ENCODE assay signal across 5 fruit fly cellular contexts in the genomic region with DNA sequence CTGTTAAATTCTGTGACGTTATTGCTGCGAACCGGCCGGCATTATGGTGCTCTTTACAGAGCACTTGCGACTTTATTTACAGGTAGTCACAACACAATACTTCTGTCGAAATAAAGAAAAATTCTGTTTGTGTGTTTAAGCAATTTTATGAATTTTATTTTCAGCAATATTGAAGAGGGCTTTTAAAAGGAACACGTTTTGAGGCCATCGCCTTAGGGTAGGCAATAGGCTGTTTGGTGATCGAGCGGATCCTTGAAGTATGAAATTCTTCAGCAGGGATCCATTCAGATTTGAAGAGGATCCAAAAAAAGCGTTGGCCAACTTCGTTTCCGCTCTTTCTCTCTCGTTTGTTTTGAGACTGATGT.
TF ChIP-seq lines count a peak whose summit lies in the region.

No protein-coding gene starts in this region.

- TF ChIP-seq CTCF in whole organism, embryonic (GFP tag; optimal IDR thresholded peaks at IDR 0.05; lab: Kevin White, UChicago) = no peak

TF ChIP-seq in whole organism, adult, 20 proteins besides CTCF, POLR2A, EP300 and RAD21:
- TF ChIP-seq CG14711 (tag; optimal IDR thresholded peaks at IDR 0.05; lab: Kevin White, UChicago) = peak; percentile 3
- peak; percentile 14 for TF ChIP-seq CG12768 (GFP tag; optimal IDR thresholded peaks at IDR 0.05; lab: Kevin White, UChicago)
- no peak for TF ChIP-seq ovo (GFP tag; optimal IDR thresholded peaks at IDR 0.05; lab: Kevin White, UChicago)

TF ChIP-seq in whole organism, embryonic, 481 proteins besides CTCF, POLR2A, EP300 and RAD21 (continues in another document):
- TF ChIP-seq CG31441 (GFP tag; IDR thresholded peaks at IDR 0.05; lab: Robert Waterston, UW) = peak; percentile 67
- no peak for TF ChIP-seq Stat92E (GFP tag; optimal IDR thresholded peaks at IDR 0.05; lab: Kevin White, UChicago)
- peak; percentile 28 for TF ChIP-seq CG12769 (tag; optimal IDR thresholded peaks at IDR 0.05; lab: Kevin White, UChicago)
- TF ChIP-seq CG5245 (GFP tag; optimal IDR thresholded peaks at IDR 0.05; lab: Kevin White, UChicago) = peak; percentile 37
- TF ChIP-seq zen2 (GFP tag; IDR thresholded peaks at IDR 0.05; lab: Robert Waterston, UW; ENCODE audit: partially characterized antibody) = no peak
- TF ChIP-seq jing (GFP tag; optimal IDR thresholded peaks at IDR 0.05; lab: Kevin White, UChicago) = no peak
- TF ChIP-seq CG31365 (tag; optimal IDR thresholded peaks at IDR 0.05; lab: Kevin White, UChicago) = no peak
- peak; percentile 44 for TF ChIP-seq CG12104 (GFP tag; optimal IDR thresholded peaks at IDR 0.05; lab: Kevin White, UChicago)
- TF ChIP-seq wor (GFP tag; IDR thresholded peaks at IDR 0.05; lab: Robert Waterston, UW) = peak; percentile 57
- TF ChIP-seq C15 (GFP tag; IDR thresholded peaks at IDR 0.05; lab: Robert Waterston, UW) = no peak
- no peak for TF ChIP-seq Doc3 (GFP tag; IDR thresholded peaks at IDR 0.05; lab: Robert Waterston, UW; ENCODE audit: partially characterized antibody)
- peak; percentile 41 for TF ChIP-seq CG4282 (GFP tag; optimal IDR thresholded peaks at IDR 0.05; lab: Kevin White, UChicago)
- TF ChIP-seq run (tag; optimal IDR thresholded peaks at IDR 0.05; lab: Kevin White, UChicago) = no peak
- TF ChIP-seq CG31224 (GFP tag; IDR thresholded peaks at IDR 0.05; lab: Robert Waterston, UW) = peak; percentile 49
- no peak for TF ChIP-seq kni (GFP tag; optimal IDR thresholded peaks at IDR 0.05; lab: Kevin White, UChicago)
- TF ChIP-seq Doc2 (GFP tag; IDR thresholded peaks at IDR 0.05; lab: Robert Waterston, UW) = no peak
- TF ChIP-seq CG17359 (tag; optimal IDR thresholded peaks at IDR 0.05; lab: Kevin White, UChicago) = peak; percentile 80
- TF ChIP-seq Taf1 (GFP tag; IDR thresholded peaks at IDR 0.05; lab: Robert Waterston, UW) = peak; percentile 13; the same call in 1 of the 2 replicates
- TF ChIP-seq MESR4 (GFP tag; optimal IDR thresholded peaks at IDR 0.05; lab: Kevin White, UChicago) = no peak
- no peak for TF ChIP-seq CG7745 (tag; optimal IDR thresholded peaks at IDR 0.05; lab: Kevin White, UChicago)
- TF ChIP-seq lilli (GFP tag; optimal IDR thresholded peaks at IDR 0.05; lab: Kevin White, UChicago) = peak; percentile 89

TF ChIP-seq in whole organism, prepupa, 60 proteins besides CTCF, POLR2A, EP300 and RAD21 (continues in another document):
- TF ChIP-seq CG11902 (GFP tag; optimal IDR thresholded peaks at IDR 0.05; lab: Kevin White, UChicago) = peak; percentile 87
- TF ChIP-seq cyc (GFP tag; optimal IDR thresholded peaks at IDR 0.05; lab: Kevin White, UChicago) = peak; percentile 87
- peak; percentile 42 for TF ChIP-seq CG8319 (GFP tag; optimal IDR thresholded peaks at IDR 0.05; lab: Kevin White, UChicago)
- TF ChIP-seq dsx (GFP tag; optimal IDR thresholded peaks at IDR 0.05; lab: Kevin White, UChicago; ENCODE audit: poor library complexity, severe bottlenecking) = no peak
- TF ChIP-seq ss (GFP tag; optimal IDR thresholded peaks at IDR 0.05; lab: Kevin White, UChicago) = peak in 1 of 2 experiments; percentile 10
- TF ChIP-seq Sox15 (GFP tag; optimal IDR thresholded peaks at IDR 0.05; lab: Kevin White, UChicago) = peak; percentile 86
- TF ChIP-seq CG6163 (GFP tag; IDR thresholded peaks at IDR 0.05; lab: Robert Waterston, UW) = peak; percentile 72
- peak; percentile 79 for TF ChIP-seq Ets21C (GFP tag; optimal IDR thresholded peaks at IDR 0.05; lab: Kevin White, UChicago)
- peak; percentile 59 for TF ChIP-seq spab (GFP tag; optimal IDR thresholded peaks at IDR 0.05; lab: Kevin White, UChicago)
- TF ChIP-seq CG7368 (GFP tag; optimal IDR thresholded peaks at IDR 0.05; lab: Kevin White, UChicago) = peak; percentile 79
- peak; percentile 33 for TF ChIP-seq CG6808 (GFP tag; optimal IDR thresholded peaks at IDR 0.05; lab: Kevin White, UChicago)
- peak; percentile 59 for TF ChIP-seq Ets96B (tag; optimal IDR thresholded peaks at IDR 0.05; lab: Kevin White, UChicago)
- TF ChIP-seq CG8119 (GFP tag; IDR thresholded peaks at IDR 0.05; lab: Robert Waterston, UW) = peak; percentile 91
- TF ChIP-seq Sox14 (GFP tag; optimal IDR thresholded peaks at IDR 0.05; lab: Kevin White, UChicago) = peak; percentile 91
- peak; percentile 84 for TF ChIP-seq acj6 (GFP tag; optimal IDR thresholded peaks at IDR 0.05; lab: Kevin White, UChicago)
- TF ChIP-seq svp (GFP tag; lab: Kevin White, UChicago) = peak; percentile 91
- peak; percentile 88 for TF ChIP-seq CG6276 (GFP tag; optimal IDR thresholded peaks at IDR 0.05; lab: Kevin White, UChicago)
- TF ChIP-seq CG34406 (GFP tag; optimal IDR thresholded peaks at IDR 0.05; lab: Kevin White, UChicago) = peak; percentile 86
- TF ChIP-seq vri (GFP tag; optimal IDR thresholded peaks at IDR 0.05; lab: Kevin White, UChicago) = peak; percentile 44
- TF ChIP-seq net (GFP tag; optimal IDR thresholded peaks at IDR 0.05; lab: Kevin White, UChicago) = peak; percentile 88
- peak; percentile 25 for TF ChIP-seq CG1621 (tag; optimal IDR thresholded peaks at IDR 0.05; lab: Kevin White, UChicago)

TF ChIP-seq in whole organism, pupa, 21 proteins besides CTCF, POLR2A, EP300 and RAD21:
- peak; percentile 78 for TF ChIP-seq CG8159 (tag; optimal IDR thresholded peaks at IDR 0.05; lab: Kevin White, UChicago)
- peak; percentile 84 for TF ChIP-seq Pif1A (GFP tag; optimal IDR thresholded peaks at IDR 0.05; lab: Kevin White, UChicago)
- peak; percentile 71 for TF ChIP-seq rn (GFP tag; IDR thresholded peaks at IDR 0.05; lab: Robert Waterston, UW)
- TF ChIP-seq CG32121 (GFP tag; IDR thresholded peaks at IDR 0.05; lab: Robert Waterston, UW) = peak; percentile 78
- TF ChIP-seq CG15710 (tag; optimal IDR thresholded peaks at IDR 0.05; lab: Kevin White, UChicago) = peak; percentile 56
- TF ChIP-seq CG17806 (tag; optimal IDR thresholded peaks at IDR 0.05; lab: Kevin White, UChicago) = peak; percentile 65
- TF ChIP-seq CG14655 (GFP tag; optimal IDR thresholded peaks at IDR 0.05; lab: Kevin White, UChicago) = peak; percentile 91
- TF ChIP-seq CG34367 (tag; optimal IDR thresholded peaks at IDR 0.05; lab: Kevin White, UChicago) = peak; percentile 50
- peak; percentile 68 for TF ChIP-seq Pif1B (GFP tag; optimal IDR thresholded peaks at IDR 0.05; lab: Kevin White, UChicago)
- peak; percentile 75 for TF ChIP-seq CG9948 (tag; optimal IDR thresholded peaks at IDR 0.05; lab: Kevin White, UChicago)
- peak; percentile 82 for TF ChIP-seq CG10348 (GFP tag; IDR thresholded peaks at IDR 0.05; lab: Robert Waterston, UW)
- TF ChIP-seq Ets98B (GFP tag; IDR thresholded peaks at IDR 0.05; lab: Robert Waterston, UW) = peak; percentile 67
- peak; percentile 22 for TF ChIP-seq gl (tag; optimal IDR thresholded peaks at IDR 0.05; lab: Kevin White, UChicago)
- TF ChIP-seq D1 (tag; optimal IDR thresholded peaks at IDR 0.05; lab: Kevin White, UChicago) = no peak
- TF ChIP-seq CG8301 (tag; optimal IDR thresholded peaks at IDR 0.05; lab: Kevin White, UChicago) = peak; percentile 92
- peak; percentile 79 for TF ChIP-seq Snoo (tag; optimal IDR thresholded peaks at IDR 0.05; lab: Kevin White, UChicago)
- TF ChIP-seq EcR (GFP tag; optimal IDR thresholded peaks at IDR 0.05; lab: Kevin White, UChicago) = no peak
- TF ChIP-seq CG12605 (GFP tag; IDR thresholded peaks at IDR 0.05; lab: Robert Waterston, UW) = peak; percentile 52; the same call in 1 of the 2 replicates
- TF ChIP-seq fd96Ca (GFP tag; IDR thresholded peaks at IDR 0.05; lab: Robert Waterston, UW) = peak; percentile 91
- no peak for TF ChIP-seq CG13204 (GFP tag; optimal IDR thresholded peaks at IDR 0.05; lab: Kevin White, UChicago)
- TF ChIP-seq CG4496 (GFP tag; IDR thresholded peaks at IDR 0.05; lab: Robert Waterston, UW) = peak; percentile 84

TF ChIP-seq in whole organism, wandering third instar larva, 38 proteins besides CTCF, POLR2A, EP300 and RAD21 (continues in another document):
- TF ChIP-seq psq (GFP tag; optimal IDR thresholded peaks at IDR 0.05; lab: Kevin White, UChicago) = peak; percentile 68
- TF ChIP-seq Myc (optimal IDR thresholded peaks at IDR 0.05; lab: Kevin White, UChicago) = no peak
- TF ChIP-seq Abd-B (GFP tag; optimal IDR thresholded peaks at IDR 0.05; lab: Kevin White, UChicago) = no peak
- peak; percentile 68 for TF ChIP-seq OdsH (GFP tag; optimal IDR thresholded peaks at IDR 0.05; lab: Kevin White, UChicago)
- TF ChIP-seq ey (GFP tag; optimal IDR thresholded peaks at IDR 0.05; lab: Kevin White, UChicago) = peak; percentile 76
- TF ChIP-seq dl (GFP tag; optimal IDR thresholded peaks at IDR 0.05; lab: Kevin White, UChicago; ENCODE audit: insufficient read depth in 1 of 2, partially characterized antibody in 2 of 2) = no peak
- peak; percentile 18 for TF ChIP-seq CrebA (GFP tag; optimal IDR thresholded peaks at IDR 0.05; lab: Kevin White, UChicago; ENCODE audit: borderline replicate concordance)
- TF ChIP-seq N (GFP tag; optimal IDR thresholded peaks at IDR 0.05; lab: Kevin White, UChicago) = no peak
- no peak for TF ChIP-seq Hnf4 (GFP tag; optimal IDR thresholded peaks at IDR 0.05; lab: Kevin White, UChicago)
- TF ChIP-seq br (GFP tag; optimal IDR thresholded peaks at IDR 0.05; lab: Kevin White, UChicago) = peak; percentile 39
- TF ChIP-seq dmrt93B (GFP tag; optimal IDR thresholded peaks at IDR 0.05; lab: Kevin White, UChicago) = peak; percentile 57
- TF ChIP-seq fru (GFP tag; optimal IDR thresholded peaks at IDR 0.05; lab: Kevin White, UChicago) = peak; percentile 81
- TF ChIP-seq Jra (GFP tag; optimal IDR thresholded peaks at IDR 0.05; lab: Kevin White, UChicago) = no peak
- TF ChIP-seq jim (GFP tag; optimal IDR thresholded peaks at IDR 0.05; lab: Kevin White, UChicago) = no peak
- TF ChIP-seq CG9705 (GFP tag; optimal IDR thresholded peaks at IDR 0.05; lab: Kevin White, UChicago) = no peak
- TF ChIP-seq Sp1 (GFP tag; optimal IDR thresholded peaks at IDR 0.05; lab: Kevin White, UChicago) = peak; percentile 43
- TF ChIP-seq Dif (GFP tag; optimal IDR thresholded peaks at IDR 0.05; lab: Kevin White, UChicago; ENCODE audit: partially characterized antibody) = no peak
- peak; percentile 57 for TF ChIP-seq HLH106 (tag; optimal IDR thresholded peaks at IDR 0.05; lab: Kevin White, UChicago)
- peak; percentile 79 for TF ChIP-seq sv (GFP tag; optimal IDR thresholded peaks at IDR 0.05; lab: Kevin White, UChicago)
- peak; percentile 59 for TF ChIP-seq rgr (GFP tag; optimal IDR thresholded peaks at IDR 0.05; lab: Kevin White, UChicago)
- TF ChIP-seq h (GFP tag; optimal IDR thresholded peaks at IDR 0.05; lab: Kevin White, UChicago) = peak; percentile 47
- TF ChIP-seq woc (GFP tag; optimal IDR thresholded peaks at IDR 0.05; lab: Kevin White, UChicago) = peak; percentile 22
- TF ChIP-seq tai (GFP tag; optimal IDR thresholded peaks at IDR 0.05; lab: Kevin White, UChicago) = no peak
- TF ChIP-seq GATAd (GFP tag; optimal IDR thresholded peaks at IDR 0.05; lab: Kevin White, UChicago) = no peak
- TF ChIP-seq lola (GFP tag; optimal IDR thresholded peaks at IDR 0.05; lab: Kevin White, UChicago) = no peak
- no peak for TF ChIP-seq brk (GFP tag; optimal IDR thresholded peaks at IDR 0.05; lab: Kevin White, UChicago)
- TF ChIP-seq foxo (GFP tag; optimal IDR thresholded peaks at IDR 0.05; lab: Kevin White, UChicago) = peak; percentile 9 to 81
